Fruit fly (Drosophila melanogaster) whole organism, embryonic: ENCODE results near the gene Tbc1d22.

Experiments used
- Antp ChIP-seq: fragments of 200-800 bp; sonication (Bioruptor generic); optimal IDR thresholded peaks from 3 replicates; lab custom pipeline; 2016; ENCODE audit warnings: missing biosample characterization, missing genetic modification characterization
- Atf3 ChIP-seq: fragments of 200-800 bp; sonication (Bioruptor generic); optimal IDR thresholded peaks from 3 replicates; lab custom pipeline; 2016; ENCODE audit warnings: missing biosample characterization, missing genetic modification characterization
- B-H1 ChIP-seq: fragments of 200-800 bp; sonication (Bioruptor generic); IDR thresholded peaks from 3 replicates; pipeline ENCODE4 v1.3.6; 2022; ENCODE audit warnings: missing biosample characterization, missing genetic modification characterization
- CG10209 ChIP-seq: fragments of 200-800 bp; sonication (Bioruptor generic); optimal IDR thresholded peaks from 3 replicates; lab custom pipeline; 2017; ENCODE audit warnings: missing biosample characterization, mild to moderate bottlenecking, missing genetic modification characterization, missing genetic modification reagents
- CG11723 ChIP-seq: fragments of 200-800 bp; sonication (Bioruptor generic); optimal IDR thresholded peaks from 2 replicates; lab custom pipeline; 2017; ENCODE audit warnings: missing biosample characterization, mild to moderate bottlenecking, missing genetic modification characterization
- CG12744 ChIP-seq: fragments of 200-800 bp; sonication (Bioruptor generic); optimal IDR thresholded peaks from 2 replicates; lab custom pipeline; 2016; ENCODE audit warnings: missing biosample characterization, missing genetic modification characterization
- CG13296 ChIP-seq: fragments of 200-800 bp; sonication (Bioruptor generic); optimal IDR thresholded peaks from 3 replicates; lab custom pipeline; 2018; ENCODE audit warnings: missing biosample characterization, mild to moderate bottlenecking, missing genetic modification characterization
- CG14014 ChIP-seq: fragments of 200-800 bp; sonication (Bioruptor generic); IDR thresholded peaks from 2 replicates; pipeline ENCODE4 v1.3.6; 2022; ENCODE audit warnings: missing biosample characterization, missing genetic modification characterization
- CG15011 ChIP-seq: fragments of 200-800 bp; sonication (Bioruptor generic); optimal IDR thresholded peaks from 3 replicates; lab custom pipeline; 2018; ENCODE audit warnings: missing biosample characterization, mild to moderate bottlenecking, missing genetic modification characterization
- CG16815 ChIP-seq: fragments of 200-800 bp; sonication (Bioruptor generic); optimal IDR thresholded peaks from 3 replicates; lab custom pipeline; 2017; ENCODE audit warnings: missing biosample characterization, mild to moderate bottlenecking, missing genetic modification characterization
- CG17612 ChIP-seq: fragments of 200-800 bp; sonication (Bioruptor generic); IDR thresholded peaks from 2 replicates; pipeline ENCODE4 v1.3.6; 2022; ENCODE audit warnings: missing biosample characterization, missing genetic modification characterization
- CG18262 ChIP-seq: fragments of 200-800 bp; optimal IDR thresholded peaks from 3 replicates; lab custom pipeline; 2019; ENCODE audit warnings: missing biosample characterization, mild to moderate bottlenecking, missing genetic modification characterization, moderate library complexity
- CG31388 ChIP-seq: fragments of 200-800 bp; sonication (Bioruptor generic); optimal IDR thresholded peaks from 2 replicates; lab custom pipeline; 2016; ENCODE audit warnings: missing biosample characterization, missing genetic modification characterization
- CG32772 ChIP-seq: fragments of 200-800 bp; sonication (Bioruptor generic); IDR thresholded peaks from 2 replicates; pipeline ENCODE4 v1.3.6; 2022; ENCODE audit warnings: missing biosample characterization, missing genetic modification characterization
- CG3995 ChIP-seq: fragments of 200-800 bp; sonication (Bioruptor generic); optimal IDR thresholded peaks from 3 replicates; lab custom pipeline; 2016; ENCODE audit warnings: missing biosample characterization, missing genetic modification characterization
- CG6683 ChIP-seq: fragments of 200-800 bp; sonication (Bioruptor generic); optimal IDR thresholded peaks from 2 replicates; lab custom pipeline; 2017; ENCODE audit warnings: missing biosample characterization, mild to moderate bottlenecking, missing genetic modification characterization, missing genetic modification reagents
- CG7963 ChIP-seq: fragments of 200-800 bp; sonication (Bioruptor generic); IDR thresholded peaks from 3 replicates; pipeline ENCODE4 v1.3.6; 2022; ENCODE audit warnings: missing biosample characterization, missing genetic modification characterization; ENCODE audit not compliant: partially characterized antibody
- CG9876 ChIP-seq: fragments of 200-800 bp; sonication (Bioruptor generic); optimal IDR thresholded peaks from 2 replicates; lab custom pipeline; 2016; ENCODE audit warnings: missing biosample characterization, missing genetic modification characterization
- Elba2 ChIP-seq: fragments of 200-800 bp; sonication (Bioruptor generic); optimal IDR thresholded peaks from 3 replicates; lab custom pipeline; 2016; ENCODE audit warnings: missing biosample characterization, missing genetic modification characterization
- H15 ChIP-seq: fragments of 200-800 bp; sonication (Bioruptor generic); IDR thresholded peaks from 3 replicates; pipeline ENCODE4 v1.3.6; 2022; ENCODE audit warnings: missing biosample characterization, missing genetic modification characterization
- Hmx ChIP-seq: fragments of 200-800 bp; sonication (Bioruptor generic); optimal IDR thresholded peaks from 2 replicates; lab custom pipeline; 2016; ENCODE audit warnings: missing biosample characterization, missing genetic modification characterization
- Lpt ChIP-seq: fragments of >200 bp; optimal IDR thresholded peaks from 2 replicates; lab custom pipeline; 2018; ENCODE audit warnings: missing biosample characterization, missing genetic modification characterization
- Mad ChIP-seq: fragments of 200-800 bp; sonication (Bioruptor generic); optimal IDR thresholded peaks from 2 replicates; lab custom pipeline; 2016; ENCODE audit warnings: missing biosample characterization, missing genetic modification characterization
- NFAT ChIP-seq: fragments of 200-800 bp; sonication (Bioruptor generic); IDR thresholded peaks from 2 replicates; pipeline ENCODE4 v1.3.6; 2022; ENCODE audit warnings: missing biosample characterization, missing genetic modification characterization
- Poxn ChIP-seq: fragments of 200-800 bp; sonication (Bioruptor generic); IDR thresholded peaks from 2 replicates; pipeline ENCODE4 v1.3.6; 2022; ENCODE audit warnings: missing biosample characterization, missing genetic modification characterization
- Ptx1 ChIP-seq: fragments of 200-800 bp; sonication (Bioruptor generic); IDR thresholded peaks from 2 replicates; pipeline ENCODE4 v1.3.6; 2022; ENCODE audit warnings: missing biosample characterization, missing genetic modification characterization
- TFAM ChIP-seq: fragments of 200-800 bp; sonication (Bioruptor generic); optimal IDR thresholded peaks from 2 replicates; lab custom pipeline; 2017; ENCODE audit warnings: missing biosample characterization, missing genetic modification characterization, inconsistent platforms
- Vsx1 ChIP-seq: fragments of 200-800 bp; sonication (Bioruptor generic); optimal IDR thresholded peaks from 2 replicates; lab custom pipeline; 2017; ENCODE audit warnings: missing biosample characterization, mild to moderate bottlenecking, missing genetic modification characterization, missing genetic modification reagents
- chm ChIP-seq: fragments of 200-800 bp; sonication (Bioruptor generic); IDR thresholded peaks from 2 replicates; pipeline ENCODE4 v1.3.6; 2022; ENCODE audit warnings: missing biosample characterization, missing genetic modification characterization
- crol ChIP-seq: fragments of 200-800 bp; sonication (Bioruptor generic); IDR thresholded peaks from 2 replicates; pipeline ENCODE4 v1.3.6; 2022; ENCODE audit warnings: missing biosample characterization, missing genetic modification characterization
- dan ChIP-seq: fragments of 200-800 bp; sonication (Bioruptor generic); IDR thresholded peaks from 2 replicates; pipeline ENCODE4 v1.3.6; 2022; ENCODE audit warnings: missing biosample characterization, missing genetic modification characterization
- fd96Cb ChIP-seq: fragments of 200-800 bp; sonication (Bioruptor generic); optimal IDR thresholded peaks from 2 replicates; lab custom pipeline; 2018; ENCODE audit warnings: missing biosample characterization, mild to moderate bottlenecking, missing genetic modification characterization, moderate library complexity
- ftz-f1 ChIP-seq: fragments of 200-800 bp; sonication (Bioruptor generic); optimal IDR thresholded peaks from 2 replicates; lab custom pipeline; 2016; ENCODE audit warnings: missing biosample characterization, missing genetic modification characterization
- gcm ChIP-seq: fragments of 200-800 bp; sonication (Bioruptor generic); optimal IDR thresholded peaks from 2 replicates; lab custom pipeline; 2019; ENCODE audit warnings: missing biosample characterization, mild to moderate bottlenecking, missing genetic modification characterization, moderate library complexity
- gro ChIP-seq: fragments of 200-800 bp; sonication (Bioruptor generic); optimal IDR thresholded peaks from 2 replicates; lab custom pipeline; 2016; ENCODE audit warnings: missing biosample characterization, missing genetic modification characterization
- gt ChIP-seq: fragments of 200-800 bp; sonication (Bioruptor generic); IDR thresholded peaks from 2 replicates; pipeline ENCODE4 v1.3.6; 2022; ENCODE audit warnings: missing biosample characterization, missing genetic modification characterization
- hbn ChIP-seq: fragments of 200-800 bp; sonication (Bioruptor generic); IDR thresholded peaks from 2 replicates; pipeline ENCODE4 v1.3.6; 2022; ENCODE audit warnings: missing biosample characterization, missing genetic modification characterization; ENCODE audit not compliant: partially characterized antibody
- jing ChIP-seq: fragments of 200-800 bp; sonication (Bioruptor generic); optimal IDR thresholded peaks from 2 replicates; lab custom pipeline; 2018; ENCODE audit warnings: missing biosample characterization, mild to moderate bottlenecking, missing genetic modification characterization
- kah ChIP-seq: fragments of 200-800 bp; sonication (Bioruptor generic); optimal IDR thresholded peaks from 2 replicates; lab custom pipeline; 2018; ENCODE audit warnings: missing biosample characterization, mild to moderate bottlenecking, missing genetic modification characterization
- knrl ChIP-seq: fragments of 200-800 bp; sonication (Bioruptor generic); IDR thresholded peaks from 3 replicates; pipeline ENCODE4 v1.3.6; 2022; ENCODE audit warnings: missing biosample characterization, missing genetic modification characterization; ENCODE audit not compliant: partially characterized antibody
- maf-S ChIP-seq: fragments of 200-800 bp; sonication (Bioruptor generic); optimal IDR thresholded peaks from 2 replicates; lab custom pipeline; 2016; ENCODE audit warnings: missing biosample characterization, missing genetic modification characterization
- mirr ChIP-seq: fragments of 200-800 bp; sonication (Bioruptor generic); optimal IDR thresholded peaks from 3 replicates; lab custom pipeline; 2018; ENCODE audit warnings: missing biosample characterization, mild to moderate bottlenecking, missing genetic modification characterization
- nerfin-2 ChIP-seq: fragments of 200-800 bp; sonication (Bioruptor generic); IDR thresholded peaks from 2 replicates; pipeline ENCODE4 v1.3.6; 2022; ENCODE audit warnings: missing biosample characterization, missing genetic modification characterization; ENCODE audit not compliant: partially characterized antibody
- nmo ChIP-seq: fragments of 200-800 bp; sonication (Bioruptor generic); optimal IDR thresholded peaks from 2 replicates; lab custom pipeline; 2018; ENCODE audit warnings: missing biosample characterization, mild to moderate bottlenecking, missing genetic modification characterization, moderate library complexity
- pita ChIP-seq: fragments of 200-800 bp; sonication (Bioruptor generic); optimal IDR thresholded peaks from 2 replicates; lab custom pipeline; 2017; ENCODE audit warnings: missing biosample characterization, mild to moderate bottlenecking, missing genetic modification characterization
- repo ChIP-seq: fragments of 200-800 bp; sonication (Bioruptor generic); optimal IDR thresholded peaks from 2 replicates; lab custom pipeline; 2016; ENCODE audit warnings: missing biosample characterization, missing genetic modification characterization
- schlank ChIP-seq: fragments of 200-800 bp; sonication (Bioruptor generic); optimal IDR thresholded peaks from 2 replicates; lab custom pipeline; 2018; ENCODE audit warnings: missing biosample characterization, mild to moderate bottlenecking, missing genetic modification characterization
- sr ChIP-seq: fragments of 200-800 bp; sonication (Bioruptor generic); IDR thresholded peaks from 3 replicates; pipeline ENCODE4 v1.3.6; 2022; ENCODE audit warnings: missing biosample characterization, missing genetic modification characterization
- tll ChIP-seq, 2 experiments: fragments of 200-800 bp in 1 of 2; fragments of >200 bp in 1 of 2; sonication (Bioruptor generic) in 1 of 2; optimal IDR thresholded peaks; 2 replicates each; lab custom pipeline; 2017 to 2019; ENCODE audit warnings: missing biosample characterization in 2 of 2, missing genetic modification characterization in 2 of 2, mild to moderate bottlenecking in 1 of 2, moderate library complexity in 1 of 2
- usp ChIP-seq: fragments of >200 bp; optimal IDR thresholded peaks from 2 replicates; lab custom pipeline; 2017; ENCODE audit warnings: missing biosample characterization, missing genetic modification characterization
- wek ChIP-seq: fragments of 200-800 bp; sonication (Bioruptor generic); optimal IDR thresholded peaks from 3 replicates; lab custom pipeline; 2018; ENCODE audit warnings: missing biosample characterization, mild to moderate bottlenecking, missing genetic modification characterization, moderate library complexity
- zfh1 ChIP-seq: fragments of 200-800 bp; sonication (Bioruptor generic); IDR thresholded peaks from 3 replicates; pipeline ENCODE4 v1.3.6; 2022; ENCODE audit warnings: missing biosample characterization, missing genetic modification characterization

Gene Tbc1d22

dm6 chr3R:21073141-21073540, 28.9 kb upstream of the Tbc1d22 start, which contains the start of gene r-l (continued):
- TF ChIP-seq hbn (GFP tag; lab: Robert Waterston, UW) = no peak; the same call in 1 of the 2 replicates
- TF ChIP-seq ftz-f1 (GFP tag; lab: Kevin White, UChicago) = peak; percentile 80
- no peak for TF ChIP-seq CG14014 (GFP tag; lab: Robert Waterston, UW)
- no peak for TF ChIP-seq CG12744 (GFP tag; lab: Kevin White, UChicago)
- TF ChIP-seq CG17612 (GFP tag; lab: Robert Waterston, UW) = no peak
- no peak for TF ChIP-seq wek
- TF ChIP-seq B-H1 = no peak
- no peak for TF ChIP-seq kah
- TF ChIP-seq Ptx1 (GFP tag; lab: Robert Waterston, UW) = no peak
- TF ChIP-seq gcm = peak; percentile 2
- TF ChIP-seq CG15011 (GFP tag; lab: Kevin White, UChicago) = no peak
- no peak for TF ChIP-seq dan (GFP tag; lab: Robert Waterston, UW)
- TF ChIP-seq CG18262 (tag; lab: Kevin White, UChicago) = no peak
- peak; percentile 18 for TF ChIP-seq maf-S (GFP tag; lab: Kevin White, UChicago)
- no peak for TF ChIP-seq schlank
- TF ChIP-seq usp (GFP tag; lab: Kevin White, UChicago) = no peak
- TF ChIP-seq knrl = peak; percentile 45; the same call in 1 of the 3 replicates
- TF ChIP-seq TFAM (GFP tag; lab: Kevin White, UChicago) = no peak
- no peak; the same call in 1 of the 2 replicates for TF ChIP-seq NFAT
- TF ChIP-seq gt (GFP tag; lab: Robert Waterston, UW) = no peak
- no peak for TF ChIP-seq Poxn (GFP tag; lab: Robert Waterston, UW)
- TF ChIP-seq tll (GFP tag; optimal IDR thresholded peaks at IDR 0.05; lab: Kevin White, UChicago) = no peak
- no peak for TF ChIP-seq CG11723 (GFP tag; lab: Kevin White, UChicago)
- TF ChIP-seq nerfin-2 (GFP tag; lab: Robert Waterston, UW) = no peak
- TF ChIP-seq H15 = no peak
- TF ChIP-seq CG3995 (GFP tag; lab: Kevin White, UChicago) = no peak
- no peak for TF ChIP-seq sr
- no peak for TF ChIP-seq Hmx (GFP tag; lab: Kevin White, UChicago)
- TF ChIP-seq CG7963 (GFP tag; lab: Robert Waterston, UW) = no peak
- no peak for TF ChIP-seq CG16815
- TF ChIP-seq Mad (GFP tag; lab: Kevin White, UChicago) = no peak
- no peak for TF ChIP-seq crol (GFP tag; lab: Robert Waterston, UW)
- TF ChIP-seq CG32772 (GFP tag; lab: Robert Waterston, UW) = no peak
- TF ChIP-seq CG6683 (GFP tag; lab: Kevin White, UChicago) = no peak
- TF ChIP-seq Elba2 (GFP tag; lab: Kevin White, UChicago) = peak; percentile 98
- no peak for TF ChIP-seq CG9876 (GFP tag; lab: Kevin White, UChicago)
- peak; percentile 70 for TF ChIP-seq pita (GFP tag; lab: Kevin White, UChicago)
- no peak for TF ChIP-seq Antp (GFP tag; lab: Kevin White, UChicago)
- no peak for TF ChIP-seq repo (GFP tag; lab: Kevin White, UChicago)
- TF ChIP-seq zfh1 (GFP tag; lab: Robert Waterston, UW) = no peak
- peak; percentile 31 for TF ChIP-seq nmo (GFP tag; lab: Kevin White, UChicago)
- TF ChIP-seq jing = no peak
- no peak for TF ChIP-seq CG10209
- no peak for TF ChIP-seq Lpt
- TF ChIP-seq fd96Cb = no peak
- TF ChIP-seq gro (GFP tag; lab: Kevin White, UChicago) = peak; percentile 47
- no peak for TF ChIP-seq mirr
- TF ChIP-seq Atf3 = no peak
- no peak for TF ChIP-seq CG31388 (GFP tag; lab: Kevin White, UChicago)
- TF ChIP-seq CG13296 = no peak
- TF ChIP-seq Vsx1 (GFP tag; lab: Kevin White, UChicago) = peak; percentile 44
- TF ChIP-seq chm = no peak
